Worm (Caenorhabditis elegans) whole organism, L3 larva: ENCODE results near the gene F22B5.5.

Source experiments
- aly-2 ChIP-seq: fragments of 150-350 bp; optimal IDR thresholded peaks from 2 replicates; lab custom pipeline; 2014; ENCODE audit warnings: missing biosample characterization, missing genetic modification characterization
- lin-39 ChIP-seq: fragments of 150-350 bp; optimal IDR thresholded peaks from 2 replicates; lab custom pipeline; 2018; ENCODE audit warnings: missing biosample characterization, missing genetic modification reagents, missing genetic modification characterization
- nfya-1 ChIP-seq: sonication (generic microtip); optimal IDR thresholded peaks from 2 replicates; lab custom pipeline; 2017; ENCODE audit warnings: missing genetic modification characterization, mild to moderate bottlenecking, missing compliant biosample characterization, antibody characterized with exemption, moderate library complexity; ENCODE audit not compliant: insufficient read depth
- nhr-23 ChIP-seq: fragments of 150-350 bp; optimal IDR thresholded peaks from 2 replicates; lab custom pipeline; 2014; ENCODE audit warnings: missing biosample characterization, missing genetic modification reagents, missing genetic modification characterization
- nhr-237 ChIP-seq: fragments of 150-350 bp; optimal IDR thresholded peaks from 2 replicates; lab custom pipeline; 2014; ENCODE audit warnings: missing biosample characterization, missing genetic modification characterization
- nhr-28 ChIP-seq: fragments of 150-350 bp; optimal IDR thresholded peaks from 2 replicates; lab custom pipeline; 2014; ENCODE audit warnings: missing biosample characterization, missing genetic modification characterization
- nhr-43 ChIP-seq: sonication (generic microtip); optimal IDR thresholded peaks from 2 replicates; lab custom pipeline; 2016; ENCODE audit warnings: mild to moderate bottlenecking, missing genetic modification characterization, missing compliant biosample characterization; ENCODE audit not compliant: poor library complexity, severe bottlenecking
- pha-4 ChIP-seq: fragments of 150-350 bp; optimal IDR thresholded peaks from 2 replicates; lab custom pipeline; 2014; ENCODE audit warnings: missing biosample characterization, missing genetic modification reagents, missing genetic modification characterization
- unc-39 ChIP-seq: sonication (generic microtip); optimal IDR thresholded peaks from 4 replicates; lab custom pipeline; 2017; ENCODE audit warnings: missing biosample characterization, missing genetic modification characterization
- zag-1 ChIP-seq: fragments of 150-350 bp; optimal IDR thresholded peaks from 2 replicates; lab custom pipeline; 2014; ENCODE audit warnings: missing biosample characterization, missing genetic modification characterization

DNA sequence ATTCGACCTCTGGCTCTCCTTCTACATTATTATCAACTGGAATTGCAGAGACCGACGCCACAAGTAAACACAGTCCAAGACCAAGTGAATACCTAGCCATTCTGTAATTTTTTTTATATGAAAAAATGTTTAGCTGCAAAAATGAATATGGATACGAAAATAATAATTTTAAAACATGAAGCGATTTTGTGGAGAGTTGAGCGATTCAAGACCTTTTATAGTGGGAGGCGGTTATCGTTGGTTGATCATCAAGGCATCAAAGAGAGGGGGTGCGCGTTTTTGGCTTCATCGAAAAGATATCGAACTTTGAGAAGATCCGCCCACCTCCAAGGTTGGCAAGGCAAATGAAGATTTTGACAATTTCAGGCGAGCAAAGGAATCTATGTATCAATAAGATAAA is 7.7 kb downstream of the F22B5.5 start, which contains the start of gene cut-3:
- no peak for TF ChIP-seq nhr-237 (tag; lab: Kevin White, UChicago)
- no peak for TF ChIP-seq zag-1
- no peak for TF ChIP-seq nhr-23 (tag; lab: Kevin White, UChicago)
- TF ChIP-seq pha-4, result no peak
- no peak for TF ChIP-seq nhr-28
- TF ChIP-seq lin-39 (tag; lab: Kevin White, UChicago), result no peak
- TF ChIP-seq nhr-43 (tag; lab: Kevin White, UChicago), result no peak
- no peak for TF ChIP-seq aly-2 (tag; lab: Kevin White, UChicago)
- TF ChIP-seq nfya-1 (tag; lab: Kevin White, UChicago), result no peak
- no peak for TF ChIP-seq unc-39 (tag; lab: Kevin White, UChicago)
